In the genomic region with DNA sequence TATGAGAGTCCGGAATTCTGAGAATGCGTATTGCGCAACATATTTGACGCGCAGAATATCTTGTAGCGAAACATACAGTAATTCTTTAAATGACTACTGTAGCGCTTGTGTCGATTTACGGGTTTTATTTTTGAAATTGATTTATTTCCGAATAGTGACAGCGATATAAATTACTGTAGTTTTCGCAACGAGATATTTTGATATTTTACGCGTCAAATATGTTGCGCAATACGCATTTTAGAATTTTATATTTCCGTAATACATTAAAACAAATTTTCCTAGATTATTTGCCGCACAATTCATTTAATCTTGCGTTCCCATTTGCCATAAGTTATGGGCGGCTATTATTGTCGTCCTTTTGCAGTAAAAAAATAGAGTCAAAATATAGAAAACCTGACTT, we compare ENCODE assay signal across 2 worm cellular contexts.
TF ChIP-seq lines count a peak whose summit lies in the region.

No protein-coding gene starts in this region.

TF ChIP-seq in whole organism, mixed stage, embryonic, 35 proteins besides CTCF, POLR2A, EP300 and RAD21:
- TF ChIP-seq zip-8 (tag; optimal IDR thresholded peaks at IDR 0.05; lab: Kevin White, UChicago) (peak; percentile 91), hlh-1 (tag; optimal IDR thresholded peaks at IDR 0.05; lab: Kevin White, UChicago) (no peak), ceh-43 (GFP tag; optimal IDR thresholded peaks at IDR 0.05; lab: Kevin White, UChicago) (no peak)

TF ChIP-seq in whole organism, young adult, 124 proteins besides CTCF, POLR2A, EP300 and RAD21:
- TF ChIP-seq F39B2.1 (GFP tag; IDR thresholded peaks at IDR 0.05; lab: Robert Waterston, UW) (no peak), ceh-91 (GFP tag; IDR thresholded peaks at IDR 0.05; lab: Robert Waterston, UW) (0 out of 2 replicates have a peak, but pooled peaks have one; percentile 33), lsl-1 (GFP tag; optimal IDR thresholded peaks at IDR 0.05; lab: Kevin White, UChicago) (peak; percentile 15)
